Worm (Caenorhabditis elegans) whole organism, L1 larva: ENCODE data around the gene Y53C12A.6.

Experiments used
- C16A3.4 ChIP-seq: fragments of 150-350 bp; optimal IDR thresholded peaks from 2 replicates; lab custom pipeline; 2014; ENCODE audit warnings: missing biosample characterization, missing genetic modification characterization
- C34B4.2 ChIP-seq: sonication (generic microtip); optimal IDR thresholded peaks from 2 replicates; lab custom pipeline; 2017; ENCODE audit warnings: mild to moderate bottlenecking, missing genetic modification characterization, missing compliant biosample characterization
- aly-2 ChIP-seq: fragments of 150-350 bp; optimal IDR thresholded peaks from 2 replicates; lab custom pipeline; 2014; ENCODE audit warnings: missing biosample characterization, missing genetic modification characterization
- blmp-1 ChIP-seq: fragments of 150-350 bp; optimal IDR thresholded peaks from 2 replicates; lab custom pipeline; 2014; ENCODE audit warnings: missing biosample characterization, missing genetic modification characterization
- ceh-63 ChIP-seq: fragments of 200-800 bp; sonication (Bioruptor generic); optimal IDR thresholded peaks from 2 replicates; lab custom pipeline; 2018; ENCODE audit warnings: mild to moderate bottlenecking, missing genetic modification characterization, missing compliant biosample characterization
- ceh-8 ChIP-seq: fragments of 200-800 bp; sonication (Bioruptor generic); optimal IDR thresholded peaks from 2 replicates; lab custom pipeline; 2018; ENCODE audit warnings: mild to moderate bottlenecking, missing genetic modification characterization, moderate library complexity, missing compliant biosample characterization
- ceh-82 ChIP-seq, 3 experiments: fragments of 150-350 bp in 1 of 3; sonication (generic microtip) in 2 of 3; optimal IDR thresholded peaks; 2 replicates each; lab custom pipeline; 2014 to 2017; ENCODE audit warnings: missing biosample characterization in 3 of 3, missing genetic modification characterization in 3 of 3
- dpl-1 ChIP-seq, 3 experiments: fragments of 150-350 bp in 2 of 3; sonication (generic microtip) in 1 of 3; optimal IDR thresholded peaks; 2 replicates each; lab custom pipeline; 2014 to 2017; ENCODE audit warnings: missing biosample characterization in 3 of 3, missing genetic modification characterization in 3 of 3, missing genetic modification reagents in 3 of 3
- efl-1 ChIP-seq, 4 experiments: fragments of 150-350 bp; optimal IDR thresholded peaks in 3 of 4; peaks in 1 of 4; 1 replicate in 1 of 4; 2 replicates in 3 of 4; lab custom pipeline; 2014; ENCODE audit warnings: missing biosample characterization in 2 of 4, missing genetic modification characterization in 2 of 4, missing genetic modification reagents in 2 of 4
- fkh-10 ChIP-seq: sonication (generic microtip); optimal IDR thresholded peaks from 2 replicates; lab custom pipeline; 2017; ENCODE audit warnings: missing biosample characterization, missing genetic modification reagents, missing genetic modification characterization
- jun-1 ChIP-seq: fragments of 150-350 bp; optimal IDR thresholded peaks from 2 replicates; lab custom pipeline; 2014; ENCODE audit warnings: missing biosample characterization, missing genetic modification reagents, missing genetic modification characterization
- lin-14 ChIP-seq: fragments of 200-800 bp; sonication (Bioruptor generic); optimal IDR thresholded peaks from 2 replicates; lab custom pipeline; 2018; ENCODE audit warnings: mild to moderate bottlenecking, missing genetic modification characterization, moderate library complexity, missing compliant biosample characterization
- lin-15B ChIP-seq: fragments of 150-350 bp; sonication (generic microtip); optimal IDR thresholded peaks from 3 replicates; lab custom pipeline; 2014; ENCODE audit warnings: missing biosample characterization, missing genetic modification characterization
- lin-35 ChIP-seq, 2 experiments: fragments of 150-350 bp; optimal IDR thresholded peaks; 2 replicates each; lab custom pipeline; 2014; ENCODE audit warnings: missing biosample characterization in 2 of 2, missing genetic modification characterization in 2 of 2, missing genetic modification reagents in 2 of 2
- lin-39 ChIP-seq: fragments of 150-350 bp; optimal IDR thresholded peaks from 2 replicates; lab custom pipeline; 2014; ENCODE audit warnings: missing biosample characterization, missing genetic modification reagents, missing genetic modification characterization
- lsy-2 ChIP-seq, 2 experiments: fragments of 150-350 bp; optimal IDR thresholded peaks; 2 replicates each; lab custom pipeline; 2014; ENCODE audit warnings: missing biosample characterization in 2 of 2, missing genetic modification characterization in 2 of 2
- mep-1 ChIP-seq: fragments of 150-350 bp; optimal IDR thresholded peaks from 2 replicates; lab custom pipeline; 2014; ENCODE audit warnings: missing biosample characterization, missing genetic modification characterization
- nhr-11 ChIP-seq: fragments of 150-350 bp; optimal IDR thresholded peaks from 2 replicates; lab custom pipeline; 2014; ENCODE audit warnings: missing biosample characterization, missing genetic modification characterization
- nhr-12 ChIP-seq: sonication (generic microtip); optimal IDR thresholded peaks from 2 replicates; lab custom pipeline; 2017; ENCODE audit warnings: missing biosample characterization, missing genetic modification characterization
- nhr-19 ChIP-seq: fragments of 200-800 bp; sonication (Bioruptor generic); conservative IDR thresholded peaks from 2 replicates; pipeline ENCODE4 v1.3.6; 2022; ENCODE audit warnings: missing genetic modification characterization, missing compliant biosample characterization
- nhr-20 ChIP-seq: sonication (generic microtip); optimal IDR thresholded peaks from 2 replicates; lab custom pipeline; 2016; ENCODE audit warnings: mild to moderate bottlenecking, missing genetic modification characterization, missing compliant biosample characterization
- nhr-237 ChIP-seq: fragments of 150-350 bp; optimal IDR thresholded peaks from 2 replicates; lab custom pipeline; 2014; ENCODE audit warnings: missing biosample characterization, missing genetic modification characterization
- nhr-28 ChIP-seq: fragments of 150-350 bp; optimal IDR thresholded peaks from 2 replicates; lab custom pipeline; 2014; ENCODE audit warnings: missing biosample characterization, missing genetic modification characterization
- nhr-71 ChIP-seq: sonication (generic microtip); optimal IDR thresholded peaks from 2 replicates; lab custom pipeline; 2016; ENCODE audit warnings: mild to moderate bottlenecking, missing genetic modification characterization, moderate library complexity, missing compliant biosample characterization
- nhr-77 ChIP-seq: fragments of 150-350 bp; optimal IDR thresholded peaks from 2 replicates; lab custom pipeline; 2014; ENCODE audit warnings: missing biosample characterization, missing genetic modification characterization
- rnt-1 ChIP-seq: sonication (generic microtip); optimal IDR thresholded peaks from 2 replicates; lab custom pipeline; 2016; ENCODE audit warnings: mild to moderate bottlenecking, missing genetic modification characterization, moderate library complexity, missing compliant biosample characterization
- skn-1 ChIP-seq: fragments of 150-350 bp; optimal IDR thresholded peaks from 2 replicates; lab custom pipeline; 2014; ENCODE audit warnings: missing biosample characterization, missing genetic modification characterization
- snpc-4 ChIP-seq: fragments of 150-350 bp; optimal IDR thresholded peaks from 2 replicates; lab custom pipeline; 2014; ENCODE audit warnings: missing biosample characterization, missing genetic modification characterization
- snu-23 ChIP-seq: sonication (generic microtip); optimal IDR thresholded peaks from 2 replicates; lab custom pipeline; 2016; ENCODE audit warnings: missing genetic modification characterization, missing compliant biosample characterization
- sptf-1 ChIP-seq: fragments of 150-350 bp; optimal IDR thresholded peaks from 2 replicates; lab custom pipeline; 2014; ENCODE audit warnings: missing biosample characterization, missing genetic modification characterization
- sup-37 ChIP-seq: fragments of 200-800 bp; sonication (Bioruptor generic); optimal IDR thresholded peaks from 2 replicates; lab custom pipeline; 2018; ENCODE audit warnings: mild to moderate bottlenecking, missing genetic modification characterization, missing compliant biosample characterization
- swsn-7 ChIP-seq: sonication (generic microtip); optimal IDR thresholded peaks from 2 replicates; lab custom pipeline; 2016; ENCODE audit warnings: missing genetic modification characterization, missing compliant biosample characterization
- unc-130 ChIP-seq: fragments of 150-350 bp; optimal IDR thresholded peaks from 2 replicates; lab custom pipeline; 2017; ENCODE audit warnings: missing biosample characterization, missing genetic modification characterization, inconsistent platforms
- unc-30 ChIP-seq: sonication (generic microtip); optimal IDR thresholded peaks from 2 replicates; lab custom pipeline; 2017; ENCODE audit warnings: missing biosample characterization, missing genetic modification characterization
- unc-86 ChIP-seq: sonication (generic microtip); optimal IDR thresholded peaks from 2 replicates; lab custom pipeline; 2016; ENCODE audit warnings: missing genetic modification characterization, missing compliant biosample characterization
- vab-15 ChIP-seq: sonication (generic microtip); optimal IDR thresholded peaks from 2 replicates; lab custom pipeline; 2017; ENCODE audit warnings: missing genotype, mild to moderate bottlenecking, missing genetic modification characterization, missing compliant biosample characterization
- xbp-1 ChIP-seq: sonication (generic microtip); optimal IDR thresholded peaks from 2 replicates; lab custom pipeline; 2016; ENCODE audit warnings: missing genetic modification characterization, missing compliant biosample characterization

Gene Y53C12A.6

ce11 chrII:9686663-9687193 is 31.1 kb downstream of the Y53C12A.6 start, which contains the start of gene ZK1320.9:
Gene ZK1320.9 (minus strand): TSS chrII:9686713.
- TF ChIP-seq blmp-1 (tag; lab: Kevin White, UChicago) (peak; percentile 10), rnt-1 (tag; lab: Kevin White, UChicago) (peak; percentile 63), xbp-1 (peak; percentile 24), nhr-71 (tag; lab: Kevin White, UChicago) (peak; percentile 45), lsy-2 (tag; optimal IDR thresholded peaks at IDR 0.05; lab: Kevin White, UChicago) (peak; percentile 28 to 51), sup-37 (GFP tag; lab: Kevin White, UChicago) (no peak), dpl-1 (GFP tag; optimal IDR thresholded peaks at IDR 0.05; lab: Kevin White, UChicago) (peak; percentile 33 to 59 (median 48)), nhr-77 (tag; lab: Kevin White, UChicago) (peak; percentile 62), nhr-19 (peak; percentile 32; the same call in 1 of the 2 replicates), snu-23 (GFP tag; lab: Kevin White, UChicago) (peak; percentile 44), aly-2 (no peak), nhr-28 (tag; lab: Kevin White, UChicago) (no peak), C34B4.2 (no peak), ceh-8 (GFP tag; lab: Kevin White, UChicago) (no peak), nhr-11 (tag; lab: Kevin White, UChicago) (peak; percentile 3), nhr-237 (tag; lab: Kevin White, UChicago) (peak; percentile 0), skn-1 (tag; lab: Kevin White, UChicago) (peak; percentile 30), efl-1 (optimal IDR thresholded peaks at IDR 0.05; lab: Kevin White, UChicago) (peak; percentile 39 to 50), efl-1 (GFP tag; optimal IDR thresholded peaks at IDR 0.05 in 1 of 2; lab: Kevin White, UChicago) (peak; percentile 58 to 74), mep-1 (peak; percentile 67), vab-15 (tag; lab: Kevin White, UChicago) (no peak), lin-39 (no peak), lin-14 (GFP tag; lab: Kevin White, UChicago) (peak; percentile 50), nhr-20 (tag; lab: Kevin White, UChicago) (peak; percentile 83), swsn-7 (peak; percentile 24), ceh-82 (tag; optimal IDR thresholded peaks at IDR 0.05; lab: Kevin White, UChicago) (peak in 1 of 3 experiments; percentile 10), lin-35 (GFP tag; optimal IDR thresholded peaks at IDR 0.05; lab: Kevin White, UChicago) (peak; percentile 40 to 48), lin-15B (tag; lab: Kevin White, UChicago) (peak; percentile 7)

- TF ChIP-seq nhr-12 = no peak
- TF ChIP-seq ceh-63 (GFP tag; lab: Kevin White, UChicago) = no peak
- TF ChIP-seq sptf-1 = no peak
- no peak for TF ChIP-seq jun-1 (tag; lab: Kevin White, UChicago)
Measured at ce11 chrII:9684175-9684574, 33.6 kb downstream of the Y53C12A.6 start.

- no peak for TF ChIP-seq nhr-237 (tag; lab: Kevin White, UChicago)
- TF ChIP-seq C16A3.4 (tag; lab: Kevin White, UChicago) = no peak
- TF ChIP-seq lin-14 (GFP tag; lab: Kevin White, UChicago) = peak; percentile 56
- peak; percentile 76 for TF ChIP-seq fkh-10 (GFP tag; lab: Kevin White, UChicago)
- TF ChIP-seq unc-30 (tag; lab: Kevin White, UChicago) = no peak
- no peak for TF ChIP-seq nhr-71 (tag; lab: Kevin White, UChicago)
- no peak for TF ChIP-seq aly-2
- no peak for TF ChIP-seq snpc-4 (tag; lab: Kevin White, UChicago)
- TF ChIP-seq unc-130 = no peak
- no peak for TF ChIP-seq nhr-12
Measured at ce11 chrII:9682044-9682443, 35.8 kb downstream of the Y53C12A.6 start.

ce11 chrII:9680493-9680892 is 37.3 kb downstream of the Y53C12A.6 start, which contains the start of gene ZK1320.13:
Gene ZK1320.13 (plus strand): TSS chrII:9680793.
- TF ChIP-seq lin-14 (GFP tag; lab: Kevin White, UChicago) (peak; percentile 28), unc-86 (tag; lab: Kevin White, UChicago) (no peak)
